Worm (Caenorhabditis elegans) whole organism, mixed stage, embryonic: Measurements from ENCODE around the gene F42G4.5.
A peak's percentile ranks its signal among the peaks of the same experiment; 100 is the strongest.
"Not testable (repeated sequence)": the region's sequence is repeated elsewhere in the genome, so short reads cannot be mapped to it uniquely, and the experiment has no call there.

Experiments
- blmp-1 ChIP-seq: fragments of 150-350 bp; optimal IDR thresholded peaks from 2 replicates; lab custom pipeline; 2014; ENCODE audit warnings: missing biosample characterization, missing genetic modification characterization
- ceh-43 ChIP-seq: fragments of 200-800 bp; sonication (Bioruptor generic); optimal IDR thresholded peaks from 2 replicates; lab custom pipeline; 2018; ENCODE audit warnings: mild to moderate bottlenecking, missing genetic modification characterization, moderate library complexity, missing compliant biosample characterization
- ces-1 ChIP-seq: fragments of 150-350 bp; optimal IDR thresholded peaks from 2 replicates; lab custom pipeline; 2014; ENCODE audit warnings: missing biosample characterization, missing genetic modification reagents, missing genetic modification characterization
- drap-1 ChIP-seq: fragments of 200-800 bp; sonication (Bioruptor generic); optimal IDR thresholded peaks from 3 replicates; lab custom pipeline; 2018; ENCODE audit warnings: mild to moderate bottlenecking, missing genetic modification characterization, missing compliant biosample characterization
- elt-3 ChIP-seq: fragments of 150-350 bp; optimal IDR thresholded peaks from 2 replicates; lab custom pipeline; 2014; ENCODE audit warnings: missing biosample characterization, missing genetic modification characterization
- flh-1 ChIP-seq: fragments of 200-800 bp; sonication (Bioruptor generic); optimal IDR thresholded peaks from 2 replicates; lab custom pipeline; 2018; ENCODE audit warnings: mild to moderate bottlenecking, missing genetic modification characterization, moderate library complexity, missing compliant biosample characterization
- ham-2 ChIP-seq: fragments of 200-800 bp; sonication (Bioruptor generic); optimal IDR thresholded peaks from 2 replicates; lab custom pipeline; 2018; ENCODE audit warnings: mild to moderate bottlenecking, missing genetic modification characterization, missing compliant biosample characterization
- hlh-1 ChIP-seq: fragments of 150-350 bp; optimal IDR thresholded peaks from 2 replicates; lab custom pipeline; 2014; ENCODE audit warnings: missing biosample characterization, missing genetic modification reagents, missing genetic modification characterization
- lin-13 ChIP-seq: fragments of 150-350 bp; optimal IDR thresholded peaks from 2 replicates; lab custom pipeline; 2014; ENCODE audit warnings: missing biosample characterization, missing genetic modification characterization
- lin-32 ChIP-seq: fragments of 200-800 bp; sonication (Bioruptor generic); optimal IDR thresholded peaks from 2 replicates; lab custom pipeline; 2018; ENCODE audit warnings: mild to moderate bottlenecking, missing genetic modification characterization, missing compliant biosample characterization
- lsy-2 ChIP-seq: fragments of 150-350 bp; optimal IDR thresholded peaks from 2 replicates; lab custom pipeline; 2014; ENCODE audit warnings: missing biosample characterization, missing genetic modification characterization
- mab-5 ChIP-seq: fragments of 150-350 bp; optimal IDR thresholded peaks from 2 replicates; lab custom pipeline; 2014; ENCODE audit warnings: missing biosample characterization, missing genetic modification characterization
- mep-1 ChIP-seq: fragments of 150-350 bp; optimal IDR thresholded peaks from 2 replicates; lab custom pipeline; 2017; ENCODE audit warnings: missing biosample characterization, missing genetic modification reagents, missing genetic modification characterization, inconsistent platforms
- mls-2 ChIP-seq: sonication (generic microtip); optimal IDR thresholded peaks from 2 replicates; lab custom pipeline; 2016; ENCODE audit warnings: mild to moderate bottlenecking, missing genetic modification characterization, moderate library complexity, missing compliant biosample characterization
- nhr-237 ChIP-seq: fragments of 150-350 bp; optimal IDR thresholded peaks from 2 replicates; lab custom pipeline; 2014; ENCODE audit warnings: missing biosample characterization, missing genetic modification characterization
- nhr-28 ChIP-seq: fragments of 150-350 bp; optimal IDR thresholded peaks from 2 replicates; lab custom pipeline; 2014; ENCODE audit warnings: missing biosample characterization, missing genetic modification characterization
- nhr-76 ChIP-seq: sonication (generic microtip); optimal IDR thresholded peaks from 2 replicates; lab custom pipeline; 2017; ENCODE audit warnings: missing biosample characterization, missing genetic modification characterization
- pha-4 ChIP-seq: fragments of 150-350 bp; optimal IDR thresholded peaks from 2 replicates; lab custom pipeline; 2018; ENCODE audit warnings: missing biosample characterization, missing genetic modification reagents, missing genetic modification characterization
- sem-2 ChIP-seq: fragments of 200-800 bp; sonication (Bioruptor generic); optimal IDR thresholded peaks from 2 replicates; lab custom pipeline; 2018; ENCODE audit warnings: mild to moderate bottlenecking, missing genetic modification characterization, missing compliant biosample characterization
- snpc-4 ChIP-seq: fragments of 150-350 bp; optimal IDR thresholded peaks from 2 replicates; lab custom pipeline; 2014; ENCODE audit warnings: missing biosample characterization, missing genetic modification characterization
- sptf-1 ChIP-seq: sonication (generic microtip); optimal IDR thresholded peaks from 2 replicates; lab custom pipeline; 2017; ENCODE audit warnings: mild to moderate bottlenecking, missing genetic modification characterization, moderate library complexity, missing compliant biosample characterization
- tbx-8 ChIP-seq: fragments of 200-800 bp; sonication (Bioruptor generic); optimal IDR thresholded peaks from 2 replicates; lab custom pipeline; 2018; ENCODE audit warnings: mild to moderate bottlenecking, missing genetic modification characterization, moderate library complexity, missing compliant biosample characterization
- unc-39 ChIP-seq: fragments of 150-350 bp; optimal IDR thresholded peaks from 2 replicates; lab custom pipeline; 2014; ENCODE audit warnings: missing biosample characterization, missing genetic modification characterization
- unc-62 ChIP-seq: fragments of 150-350 bp; optimal IDR thresholded peaks from 2 replicates; lab custom pipeline; 2014; ENCODE audit warnings: missing biosample characterization, missing genetic modification reagents, missing genetic modification characterization
- zip-8 ChIP-seq: fragments of 150-350 bp; optimal IDR thresholded peaks from 2 replicates; lab custom pipeline; 2014; ENCODE audit warnings: missing biosample characterization, missing genetic modification characterization

F42G4.5 gene

DNA sequence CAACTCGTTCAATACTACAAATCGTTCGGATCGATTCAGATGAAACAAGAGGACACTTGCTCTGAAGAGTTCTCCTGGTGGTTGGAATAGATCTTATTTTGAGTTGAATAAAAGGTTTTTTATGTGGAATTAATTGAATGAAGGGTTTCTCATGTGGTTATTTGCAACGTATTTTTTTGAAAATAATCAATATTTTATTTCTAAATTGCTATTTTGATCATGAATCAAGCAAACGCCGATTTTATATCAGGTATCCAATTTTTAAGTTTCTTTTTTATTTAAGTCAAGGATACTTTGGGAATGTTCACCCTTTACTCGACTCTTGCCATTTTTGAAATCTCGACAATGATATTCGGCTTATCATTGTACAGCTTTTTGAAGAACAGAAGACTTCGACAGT is 7.3 kb downstream of the F42G4.5 start, which contains the start of gene Y81G3A.2:
Gene Y81G3A.2 (plus strand): TSS at position 301 of the 400 bp plus-strand sequence.
- TF ChIP-seq mab-5 (tag; lab: Kevin White, UChicago); sptf-1 (tag; lab: Kevin White, UChicago); flh-1: not testable (repeated sequence)

DNA sequence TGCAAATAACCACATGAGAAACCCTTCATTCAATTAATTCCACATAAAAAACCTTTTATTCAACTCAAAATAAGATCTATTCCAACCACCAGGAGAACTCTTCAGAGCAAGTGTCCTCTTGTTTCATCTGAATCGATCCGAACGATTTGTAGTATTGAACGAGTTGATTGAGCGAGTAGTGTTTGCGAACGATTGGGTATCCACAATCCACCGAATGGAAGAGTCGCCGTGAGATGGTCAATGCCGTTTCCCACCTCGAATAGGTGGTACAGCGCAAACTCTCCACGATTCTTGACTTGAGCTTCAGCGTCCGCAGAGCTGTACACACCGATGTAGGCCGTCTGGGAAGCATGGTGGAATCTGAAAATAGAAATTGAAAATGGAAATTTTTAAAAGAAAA is 9.1 kb downstream of the F42G4.5 start, which contains the start of gene Y81G3A.6:
Gene Y81G3A.6 (minus strand): TSS at position 101 of the 400 bp plus-strand sequence.
- TF ChIP-seq lin-32, ceh-43, ces-1 (GFP tag; lab: Kevin White, UChicago): not testable (repeated sequence)

DNA sequence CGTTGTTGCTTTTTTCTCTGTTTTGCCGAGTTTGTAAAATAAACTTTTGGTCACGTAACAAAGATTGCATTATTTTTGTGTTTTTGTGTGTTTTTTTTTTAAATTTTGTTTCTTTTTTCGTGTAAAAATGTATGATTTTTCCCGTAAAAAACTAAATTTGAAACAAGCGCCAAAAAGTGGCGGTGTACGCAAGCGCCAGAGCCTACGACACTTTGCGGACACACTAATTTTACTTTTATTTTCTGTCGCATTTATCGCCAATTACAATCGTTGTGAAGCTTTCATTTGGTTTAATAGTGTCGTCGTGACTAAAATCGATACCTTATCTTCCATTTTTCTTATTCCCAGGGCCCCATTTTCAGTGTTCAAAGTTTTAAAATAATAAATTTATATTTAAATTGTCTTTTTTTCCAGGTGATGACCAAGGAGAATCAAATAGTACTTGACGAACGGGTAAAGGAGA is 10.5 kb downstream of the F42G4.5 start, which contains the start of the genes Y81G3A.1 and gcn-2:
Gene Y81G3A.1 (minus strand): TSS at position 175 of the 463 bp plus-strand sequence.
Gene gcn-2 (plus strand): TSS at position 413 of the 463 bp plus-strand sequence.
- TF ChIP-seq blmp-1 = peak; percentile 25
- TF ChIP-seq ceh-43 (GFP tag; lab: Kevin White, UChicago) = no peak
- no peak for TF ChIP-seq flh-1
- TF ChIP-seq ham-2 (GFP tag; lab: Kevin White, UChicago) = no peak
- TF ChIP-seq pha-4 (tag; lab: Kevin White, UChicago) = no peak
- peak; percentile 56 for TF ChIP-seq nhr-237 (tag; lab: Kevin White, UChicago)
- no peak for TF ChIP-seq drap-1 (GFP tag; lab: Kevin White, UChicago)
- TF ChIP-seq mep-1 (tag; lab: Kevin White, UChicago) = peak; percentile 8
- TF ChIP-seq hlh-1 = no peak
- TF ChIP-seq unc-62 (GFP tag; lab: Kevin White, UChicago) = no peak
- no peak for TF ChIP-seq sem-2
- no peak for TF ChIP-seq lsy-2 (tag; lab: Kevin White, UChicago)
- no peak for TF ChIP-seq nhr-28 (tag; lab: Kevin White, UChicago)
- TF ChIP-seq mls-2 = no peak
- TF ChIP-seq unc-39 (tag; lab: Kevin White, UChicago) = no peak

DNA sequence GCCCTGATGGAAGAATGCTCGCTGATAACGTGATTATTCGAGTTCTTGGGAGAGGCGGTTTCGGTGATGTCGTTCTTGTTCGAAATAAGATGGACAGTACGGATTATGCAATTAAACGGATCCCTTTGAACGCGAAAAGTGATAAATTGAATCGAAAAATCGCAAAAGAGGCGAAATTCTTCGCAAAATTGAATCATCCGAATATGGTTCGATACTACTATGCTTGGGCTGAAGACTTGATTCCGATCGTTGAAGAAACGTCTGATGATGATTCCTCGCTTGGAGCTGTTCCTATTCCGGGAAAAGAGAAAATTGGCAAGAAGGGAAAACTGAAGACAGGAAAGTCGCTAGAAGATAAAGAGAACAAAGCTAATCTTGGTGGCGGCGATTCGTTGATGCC is 12.7 kb downstream of the F42G4.5 start:
- no peak for TF ChIP-seq zip-8 (tag; lab: Kevin White, UChicago)
- TF ChIP-seq lin-13 (tag; lab: Kevin White, UChicago) = no peak
- no peak for TF ChIP-seq elt-3 (tag; lab: Kevin White, UChicago)
- no peak for TF ChIP-seq lsy-2 (tag; lab: Kevin White, UChicago)
- no peak for TF ChIP-seq unc-39 (tag; lab: Kevin White, UChicago)
- TF ChIP-seq nhr-76 = no peak

DNA sequence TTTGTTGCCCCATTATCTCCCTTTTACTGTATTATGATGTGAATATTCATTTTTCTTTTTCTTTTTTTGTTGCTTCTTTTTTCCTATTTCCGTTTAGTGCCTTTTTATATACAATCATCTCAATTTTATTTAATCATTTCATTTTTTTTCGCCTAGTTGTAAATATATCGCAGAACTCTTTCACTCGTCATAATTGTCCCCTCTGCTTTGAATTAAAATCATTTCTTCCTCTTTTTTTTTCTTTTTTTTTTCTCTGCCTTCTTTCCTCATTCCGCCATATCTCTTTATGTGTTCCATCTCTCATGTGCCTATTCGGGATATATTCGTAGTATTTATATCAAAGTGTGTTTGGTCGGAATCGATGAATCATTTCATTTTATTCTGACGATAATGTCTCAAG is 17.8 kb downstream of the F42G4.5 start, which contains the start of gene Y81G3A.4:
Gene Y81G3A.4 (plus strand): TSS at position 301 of the 400 bp plus-strand sequence.
- TF ChIP-seq snpc-4 (tag; lab: Kevin White, UChicago) (no peak), nhr-28 (tag; lab: Kevin White, UChicago) (no peak), lin-32 (GFP tag; lab: Kevin White, UChicago) (no peak), drap-1 (GFP tag; lab: Kevin White, UChicago) (no peak)

DNA sequence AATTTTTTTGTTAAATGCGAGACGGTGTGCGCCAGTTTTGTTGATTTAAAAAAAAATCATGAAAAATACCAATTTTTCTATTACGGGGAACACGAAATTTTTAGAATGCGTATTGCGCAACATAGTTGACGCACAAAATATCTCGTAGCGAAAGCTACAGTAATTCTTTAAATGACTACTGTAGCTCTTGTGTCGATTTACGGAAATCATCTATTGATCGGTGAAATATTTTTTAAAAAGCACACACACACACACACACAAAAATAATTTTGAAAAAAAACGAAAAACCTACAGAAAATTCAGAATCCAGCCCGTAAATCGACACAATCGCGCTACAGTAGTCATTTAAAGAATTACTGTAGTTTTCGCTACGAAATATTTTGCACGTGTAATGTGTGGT is 18.6 kb downstream of the F42G4.5 start:
- peak; percentile 59 for TF ChIP-seq zip-8 (tag; lab: Kevin White, UChicago)
- TF ChIP-seq blmp-1 = no peak
- TF ChIP-seq ham-2 (GFP tag; lab: Kevin White, UChicago) = no peak
- TF ChIP-seq tbx-8 (GFP tag; lab: Kevin White, UChicago) = no peak

DNA sequence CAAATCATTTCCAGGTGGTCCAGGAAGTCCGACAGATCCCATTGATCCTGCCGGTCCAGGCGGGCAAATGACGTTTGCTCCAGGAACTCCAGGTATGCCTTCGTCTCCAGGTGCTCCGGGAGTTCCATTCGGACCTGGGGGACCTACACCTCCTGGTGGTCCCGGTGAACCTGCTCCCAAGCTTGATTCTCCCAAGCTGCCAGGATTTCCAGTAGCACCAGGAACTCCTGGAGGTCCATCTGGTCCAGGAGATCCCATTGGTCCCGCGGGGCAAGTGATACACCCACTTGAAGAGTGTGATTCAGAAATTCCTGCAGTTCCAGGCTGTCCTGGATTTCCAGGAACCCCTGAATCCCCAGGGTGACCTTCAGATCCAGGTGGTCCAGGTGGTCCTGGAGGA is 23.1 kb downstream of the F42G4.5 start:
- no peak for TF ChIP-seq unc-39 (tag; lab: Kevin White, UChicago)
- no peak for TF ChIP-seq mab-5 (tag; lab: Kevin White, UChicago)
- TF ChIP-seq hlh-1 = no peak
- TF ChIP-seq nhr-76 = no peak

DNA sequence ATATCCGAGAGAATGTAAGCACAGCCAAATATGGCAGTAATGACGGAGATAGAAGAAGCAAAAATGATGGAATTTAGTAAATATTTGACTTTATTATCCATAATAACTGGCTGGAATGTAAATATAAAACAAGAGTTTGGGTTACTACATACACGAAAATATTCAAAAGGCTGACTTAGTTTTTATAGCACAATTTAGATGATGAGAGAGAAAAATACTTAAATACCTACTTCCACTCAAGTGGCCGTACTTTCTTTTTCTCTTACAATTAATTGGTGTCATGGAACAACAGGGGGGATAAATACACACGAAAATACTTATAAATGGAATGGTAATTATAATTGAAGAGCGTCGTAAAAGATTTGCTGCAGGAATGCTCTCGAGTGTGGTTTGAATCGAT is 24.9 kb downstream of the F42G4.5 start, which contains the start of gene col-86:
Gene col-86 (minus strand): TSS at position 101 of the 400 bp plus-strand sequence.
- TF ChIP-seq ham-2 (GFP tag; lab: Kevin White, UChicago) (no peak), nhr-237 (tag; lab: Kevin White, UChicago) (no peak), mep-1 (tag; lab: Kevin White, UChicago) (no peak), blmp-1 (no peak), unc-39 (tag; lab: Kevin White, UChicago) (no peak)
